Worm (Caenorhabditis elegans) whole organism, L4 larva: ENCODE measurements around the gene ZK637.12.

ENCODE experiments used
- Y75B8A.6 ChIP-seq: fragments of 200-800 bp; sonication (Bioruptor generic); IDR thresholded peaks from 2 replicates; pipeline ENCODE4 v1.3.6; 2022; ENCODE audit warnings: missing genetic modification reagents, missing genetic modification characterization, missing compliant biosample characterization
- ama-1 ChIP-seq: fragments of 150-350 bp; optimal IDR thresholded peaks from 2 replicates; lab custom pipeline; 2014; ENCODE audit warnings: inconsistent platforms, mixed read lengths
- ceh-32 ChIP-seq: sonication (generic microtip); optimal IDR thresholded peaks from 2 replicates; lab custom pipeline; 2016; ENCODE audit warnings: mild to moderate bottlenecking, missing genetic modification characterization, missing compliant biosample characterization; ENCODE audit not compliant: poor library complexity
- dmd-6 ChIP-seq: fragments of 200-800 bp; sonication (Bioruptor generic); IDR thresholded peaks from 2 replicates; pipeline ENCODE4 v1.3.6; 2022; ENCODE audit warnings: missing genetic modification reagents, missing genetic modification characterization, missing compliant biosample characterization
- dpl-1 ChIP-seq: fragments of 150-350 bp; optimal IDR thresholded peaks from 2 replicates; lab custom pipeline; 2014; ENCODE audit warnings: missing biosample characterization, missing genetic modification reagents, missing genetic modification characterization
- nhr-41 ChIP-seq: fragments of 200-800 bp; sonication (Bioruptor generic); IDR thresholded peaks from 2 replicates; pipeline ENCODE4 v1.3.6; 2022; ENCODE audit warnings: missing genetic modification reagents, missing genetic modification characterization, missing compliant biosample characterization
- pha-4 ChIP-seq, 2 experiments: fragments of 150-350 bp in 1 of 2; fragments of 200-800 bp in 1 of 2; sonication (Bioruptor generic) in 1 of 2; IDR thresholded peaks in 1 of 2; optimal IDR thresholded peaks in 1 of 2; 2 replicates each; pipeline versions ENCODE4 v1.3.6 to Lab custom; 2014 to 2022; ENCODE audit warnings: missing genetic modification characterization in 2 of 2, missing genetic modification reagents in 2 of 2, missing biosample characterization in 1 of 2, missing compliant biosample characterization in 1 of 2
- unc-130 ChIP-seq: sonication (generic microtip); optimal IDR thresholded peaks from 2 replicates; lab custom pipeline; 2016; ENCODE audit warnings: missing genetic modification reagents, missing genetic modification characterization, missing compliant biosample characterization
- unc-39 ChIP-seq: sonication (generic microtip); optimal IDR thresholded peaks from 2 replicates; lab custom pipeline; 2017; ENCODE audit warnings: missing biosample characterization, missing genetic modification characterization

DNA sequence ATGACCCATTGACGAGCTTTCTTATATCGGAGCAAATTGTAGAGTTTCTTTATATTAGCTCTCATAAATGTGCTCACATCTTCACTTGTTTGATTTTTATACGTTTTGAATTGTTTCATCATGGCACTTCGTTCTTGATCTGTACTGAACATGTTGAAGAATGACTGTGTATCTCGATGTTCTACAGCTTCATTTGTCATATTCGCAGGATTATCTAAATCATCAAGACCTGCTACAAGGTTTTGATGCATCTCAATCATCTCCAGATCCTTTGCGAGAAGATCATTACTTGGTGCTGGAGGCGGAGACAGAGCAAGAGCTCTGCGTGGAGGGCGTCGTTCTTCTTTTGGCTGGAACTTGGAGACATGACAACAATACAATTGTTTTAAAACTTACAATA, 20.8 kb upstream of the ZK637.12 start:
- TF ChIP-seq Y75B8A.6 (GFP tag; lab: Robert Waterston, UW): no peak
- TF ChIP-seq unc-39 (tag; lab: Kevin White, UChicago): no peak
- no peak for TF ChIP-seq ama-1 (lab: Kevin White, UChicago)
- no peak for TF ChIP-seq dpl-1 (GFP tag; lab: Kevin White, UChicago)
- TF ChIP-seq ceh-32 (tag; lab: Kevin White, UChicago): no peak
- TF ChIP-seq unc-130 (GFP tag; lab: Kevin White, UChicago): no peak
- no peak for TF ChIP-seq dmd-6 (GFP tag; lab: Robert Waterston, UW)
- no peak for TF ChIP-seq nhr-41 (GFP tag; lab: Robert Waterston, UW)
- TF ChIP-seq pha-4 (GFP tag; IDR thresholded peaks at IDR 0.05; lab: Robert Waterston, UW): no peak
- TF ChIP-seq pha-4 (tag; optimal IDR thresholded peaks at IDR 0.05; lab: Kevin White, UChicago): no peak
